Fruit fly (Drosophila melanogaster) whole organism, prepupa: ENCODE results near the gene CG3631.

ENCODE experiments used
- Blimp-1 ChIP-seq: fragments of 200-800 bp; sonication (Bioruptor generic); optimal IDR thresholded peaks from 3 replicates; lab custom pipeline; 2017; ENCODE audit warnings: missing biosample characterization, missing genetic modification characterization, mild to moderate bottlenecking, moderate library complexity, missing genetic modification reagents
- CG10669 ChIP-seq: fragments of 200-800 bp; sonication (Bioruptor generic); optimal IDR thresholded peaks from 3 replicates; lab custom pipeline; 2018; ENCODE audit warnings: missing biosample characterization, mild to moderate bottlenecking, missing genetic modification characterization, moderate library complexity
- CG16779 ChIP-seq: fragments of 200-800 bp; sonication (Bioruptor generic); optimal IDR thresholded peaks from 3 replicates; lab custom pipeline; 2017; ENCODE audit warnings: missing biosample characterization, mild to moderate bottlenecking, missing genetic modification characterization
- CG3032 ChIP-seq: fragments of 200-800 bp; optimal IDR thresholded peaks from 2 replicates; lab custom pipeline; 2019; ENCODE audit warnings: missing biosample characterization, mild to moderate bottlenecking, missing genetic modification characterization, moderate library complexity
- CG31627 ChIP-seq: fragments of 200-800 bp; sonication (Bioruptor generic); optimal IDR thresholded peaks from 3 replicates; lab custom pipeline; 2016; ENCODE audit warnings: missing biosample characterization, missing genetic modification characterization
- Eip75B ChIP-seq: fragments of 200-800 bp; sonication (Bioruptor generic); optimal IDR thresholded peaks from 3 replicates; lab custom pipeline; 2016; ENCODE audit warnings: missing biosample characterization, missing genetic modification characterization
- Hr39 ChIP-seq: fragments of 200-800 bp; sonication (Bioruptor generic); optimal IDR thresholded peaks from 2 replicates; lab custom pipeline; 2016; ENCODE audit warnings: missing biosample characterization, missing genetic modification characterization
- Sox102F ChIP-seq: fragments of 200-800 bp; sonication (Bioruptor generic); optimal IDR thresholded peaks from 2 replicates; lab custom pipeline; 2016; ENCODE audit warnings: missing biosample characterization, mild to moderate bottlenecking, missing genetic modification characterization
- achi ChIP-seq: fragments of 200-800 bp; sonication (Bioruptor generic); optimal IDR thresholded peaks from 3 replicates; lab custom pipeline; 2016; ENCODE audit warnings: missing biosample characterization, missing genetic modification characterization
- fd59A ChIP-seq: fragments of 200-800 bp; sonication (Bioruptor generic); optimal IDR thresholded peaks from 2 replicates; lab custom pipeline; 2017; ENCODE audit warnings: missing biosample characterization, mild to moderate bottlenecking, missing genetic modification characterization, missing genetic modification reagents
- lz ChIP-seq: fragments of 200-800 bp; sonication (Bioruptor generic); optimal IDR thresholded peaks from 3 replicates; lab custom pipeline; 2016; ENCODE audit warnings: missing biosample characterization, missing genetic modification characterization
- pdm3 ChIP-seq: fragments of 200-800 bp; sonication (Bioruptor generic); optimal IDR thresholded peaks from 3 replicates; lab custom pipeline; 2016; ENCODE audit warnings: missing biosample characterization, missing genetic modification characterization

DNA sequence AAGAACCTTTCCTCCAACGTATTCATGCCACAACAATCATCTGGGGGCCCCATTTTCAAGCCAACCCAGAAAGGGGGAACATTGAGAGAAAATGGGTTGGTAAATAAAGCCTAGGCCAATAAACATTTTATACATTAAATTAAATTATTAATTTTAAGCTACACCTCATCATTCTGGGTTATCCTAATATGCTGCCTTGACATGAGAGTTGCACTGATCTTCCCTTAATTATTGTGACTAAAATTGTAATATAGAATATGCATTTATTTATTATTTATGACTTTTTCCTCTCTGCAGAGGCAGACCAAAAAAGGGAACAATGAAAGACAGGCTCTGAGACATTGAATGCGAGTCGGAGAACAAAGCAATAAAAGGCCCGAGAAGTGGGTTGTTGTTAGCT is 31.4 kb upstream of the CG3631 start:
- TF ChIP-seq CG3032 (tag; lab: Kevin White, UChicago) (peak; percentile 45), pdm3 (GFP tag; lab: Kevin White, UChicago) (peak; percentile 16), CG31627 (GFP tag; lab: Kevin White, UChicago) (no peak), Eip75B (GFP tag; lab: Kevin White, UChicago) (peak; percentile 14), Hr39 (GFP tag; lab: Kevin White, UChicago) (no peak), CG10669 (GFP tag; lab: Kevin White, UChicago) (peak; percentile 50), Sox102F (no peak), Blimp-1 (GFP tag; lab: Kevin White, UChicago) (no peak), CG16779 (tag; lab: Kevin White, UChicago) (no peak), achi (GFP tag; lab: Kevin White, UChicago) (peak; percentile 21), fd59A (GFP tag; lab: Kevin White, UChicago) (peak; percentile 40), lz (GFP tag; lab: Kevin White, UChicago) (no peak)
